Worm (Caenorhabditis elegans) whole organism, late embryonic: ENCODE data around the gene npp-21.

Source experiments
- C38D4.7 ChIP-seq: fragments of 200-800 bp; sonication (Bioruptor generic); optimal IDR thresholded peaks from 2 replicates; lab custom pipeline; 2018; ENCODE audit warnings: mild to moderate bottlenecking, missing genetic modification characterization, moderate library complexity, missing compliant biosample characterization
- F13H6.1 ChIP-seq: sonication (generic microtip); optimal IDR thresholded peaks from 2 replicates; lab custom pipeline; 2016; ENCODE audit warnings: missing genetic modification characterization, missing compliant biosample characterization
- ahr-1 ChIP-seq: sonication (generic microtip); optimal IDR thresholded peaks from 2 replicates; lab custom pipeline; 2016; ENCODE audit warnings: missing genetic modification characterization, missing compliant biosample characterization
- ama-1 ChIP-seq: fragments of 150-350 bp; optimal IDR thresholded peaks from 2 replicates; lab custom pipeline; 2014
- ceh-14 ChIP-seq: sonication (generic microtip); optimal IDR thresholded peaks from 2 replicates; lab custom pipeline; 2016; ENCODE audit warnings: missing genotype, missing genetic modification characterization, missing compliant biosample characterization
- ceh-19 ChIP-seq: fragments of 200-800 bp; sonication (Bioruptor generic); optimal IDR thresholded peaks from 2 replicates; lab custom pipeline; 2018; ENCODE audit warnings: mild to moderate bottlenecking, missing genetic modification characterization, missing compliant biosample characterization
- ceh-45 ChIP-seq: fragments of 200-800 bp; sonication (Bioruptor generic); IDR thresholded peaks from 2 replicates; pipeline ENCODE4 v1.3.6; 2022; ENCODE audit warnings: missing genetic modification reagents, missing genetic modification characterization, missing compliant biosample characterization
- ceh-9 ChIP-seq: sonication (generic microtip); optimal IDR thresholded peaks from 2 replicates; lab custom pipeline; 2016; ENCODE audit warnings: mild to moderate bottlenecking, missing genetic modification characterization, inconsistent platforms, missing compliant biosample characterization
- fkh-10 ChIP-seq: fragments of 150-350 bp; optimal IDR thresholded peaks from 2 replicates; lab custom pipeline; 2014; ENCODE audit warnings: missing biosample characterization, missing genetic modification reagents, missing genetic modification characterization
- lim-6 ChIP-seq: sonication (generic microtip); optimal IDR thresholded peaks from 2 replicates; lab custom pipeline; 2016; ENCODE audit warnings: missing genetic modification characterization, missing compliant biosample characterization
- lin-11 ChIP-seq: fragments of 200-800 bp; sonication (Bioruptor generic); optimal IDR thresholded peaks from 2 replicates; lab custom pipeline; 2018; ENCODE audit warnings: mild to moderate bottlenecking, missing genetic modification characterization, missing compliant biosample characterization
- nfya-1 ChIP-seq: sonication (generic microtip); optimal IDR thresholded peaks from 2 replicates; lab custom pipeline; 2017; ENCODE audit warnings: missing genetic modification characterization, mild to moderate bottlenecking, missing compliant biosample characterization, antibody characterized with exemption, moderate library complexity
- nhr-11 ChIP-seq: fragments of 150-350 bp; optimal IDR thresholded peaks from 2 replicates; lab custom pipeline; 2014; ENCODE audit warnings: missing biosample characterization, missing genetic modification characterization
- zip-5 ChIP-seq: sonication (generic microtip); optimal IDR thresholded peaks from 2 replicates; lab custom pipeline; 2016; ENCODE audit warnings: missing genetic modification characterization, missing compliant biosample characterization

DNA sequence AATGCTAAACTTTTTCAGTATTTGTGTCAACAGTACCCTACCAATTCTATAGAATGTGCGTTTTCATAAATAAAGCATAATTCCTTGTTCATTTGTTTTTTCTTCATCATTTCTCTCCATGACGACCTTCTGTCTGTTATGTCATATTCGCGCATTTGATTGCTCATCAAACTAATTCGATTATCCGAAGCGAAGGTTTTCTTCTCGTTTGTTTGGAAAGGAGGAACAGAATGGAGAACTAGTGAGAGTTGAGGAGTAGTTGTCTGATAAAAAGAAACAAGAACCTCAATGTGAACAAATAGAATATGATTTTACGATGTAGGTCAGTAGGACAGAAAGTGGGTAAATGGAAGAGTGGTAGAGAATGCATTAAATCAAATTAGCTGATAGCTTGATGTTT is 36.8 kb upstream of the npp-21 start:
- TF ChIP-seq nfya-1 (tag; lab: Kevin White, UChicago) (no peak), ceh-19 (GFP tag; lab: Kevin White, UChicago) (no peak), ama-1 (lab: Kevin White, UChicago) (no peak), ceh-45 (GFP tag; lab: Robert Waterston, UW) (no peak), lin-11 (tag; lab: Kevin White, UChicago) (no peak), fkh-10 (GFP tag; lab: Kevin White, UChicago) (no peak), nhr-11 (tag; lab: Kevin White, UChicago) (no peak), ceh-9 (no peak), lim-6 (tag; lab: Kevin White, UChicago) (no peak), ceh-14 (tag; lab: Kevin White, UChicago) (no peak), F13H6.1 (tag; lab: Kevin White, UChicago) (no peak), zip-5 (tag; lab: Kevin White, UChicago) (no peak), ahr-1 (tag; lab: Kevin White, UChicago) (no peak), C38D4.7 (GFP tag; lab: Kevin White, UChicago) (no peak)
